Fruit fly (Drosophila melanogaster) whole organism, wandering third instar larva: ENCODE results near the gene CG32071.

Source experiments
- Abd-B ChIP-seq: fragments of >200 bp; optimal IDR thresholded peaks from 2 replicates; lab custom pipeline; 2017; ENCODE audit warnings: missing biosample characterization, missing genetic modification characterization
- CG32264 ChIP-seq: fragments of 200-800 bp; sonication (Bioruptor generic); optimal IDR thresholded peaks from 2 replicates; lab custom pipeline; 2016; ENCODE audit warnings: missing biosample characterization, missing genetic modification characterization
- CG9705 ChIP-seq: fragments of 200-800 bp; sonication (Bioruptor generic); optimal IDR thresholded peaks from 2 replicates; lab custom pipeline; 2018; ENCODE audit warnings: missing biosample characterization, mild to moderate bottlenecking, missing genetic modification characterization
- CrebA ChIP-seq: fragments of 200-800 bp; sonication (Bioruptor generic); optimal IDR thresholded peaks from 2 replicates; lab custom pipeline; 2016; ENCODE audit warnings: missing biosample characterization, mild to moderate bottlenecking, missing genetic modification characterization, borderline replicate concordance
- Dfd ChIP-seq: fragments of >200 bp; optimal IDR thresholded peaks from 2 replicates; lab custom pipeline; 2017; ENCODE audit warnings: missing biosample characterization, missing genetic modification characterization
- Dif ChIP-seq: fragments of 200-275, 200-300 bp; sonication (Bioruptor generic); optimal IDR thresholded peaks from 2 replicates; lab custom pipeline; 2018; ENCODE audit warnings: missing biosample characterization, missing genetic modification characterization; ENCODE audit not compliant: partially characterized antibody
- GATAd ChIP-seq: sonication (Bioruptor generic); optimal IDR thresholded peaks from 2 replicates; lab custom pipeline; 2016; ENCODE audit warnings: missing biosample characterization, missing genetic modification characterization
- HLH106 ChIP-seq: fragments of 200-800 bp; optimal IDR thresholded peaks from 3 replicates; lab custom pipeline; 2019; ENCODE audit warnings: missing biosample characterization, mild to moderate bottlenecking, missing genetic modification characterization, moderate library complexity
- Hnf4 ChIP-seq: fragments of 200-800 bp; sonication (Bioruptor generic); optimal IDR thresholded peaks from 2 replicates; lab custom pipeline; 2016; ENCODE audit warnings: missing biosample characterization, mild to moderate bottlenecking, missing genetic modification characterization
- Hr78 ChIP-seq: fragments of >200 bp; optimal IDR thresholded peaks from 2 replicates; lab custom pipeline; 2017; ENCODE audit warnings: missing biosample characterization, missing genetic modification characterization
- Hr83 ChIP-seq: fragments of 200-300 bp; sonication (Bioruptor generic); optimal IDR thresholded peaks from 2 replicates; lab custom pipeline; 2016; ENCODE audit warnings: missing biosample characterization, mild to moderate bottlenecking, missing genetic modification characterization, moderate library complexity; ENCODE audit not compliant: poor library complexity, severe bottlenecking
- Jra ChIP-seq: sonication (Bioruptor generic); optimal IDR thresholded peaks from 2 replicates; lab custom pipeline; 2016; ENCODE audit warnings: missing biosample characterization, missing genetic modification characterization
- Mio ChIP-seq: sonication (Bioruptor generic); optimal IDR thresholded peaks from 2 replicates; lab custom pipeline; 2016; ENCODE audit warnings: missing biosample characterization, missing genetic modification characterization
- Myc ChIP-seq: fragments of >200 bp; optimal IDR thresholded peaks from 2 replicates; lab custom pipeline; 2017
- N ChIP-seq: fragments of >200 bp; optimal IDR thresholded peaks from 2 replicates; lab custom pipeline; 2018; ENCODE audit warnings: missing biosample characterization, missing external identifiers, missing genetic modification characterization
- OdsH ChIP-seq: fragments of 200-800 bp; sonication (Bioruptor generic); optimal IDR thresholded peaks from 2 replicates; lab custom pipeline; 2016; ENCODE audit warnings: missing biosample characterization, mild to moderate bottlenecking, missing genetic modification characterization
- Rel ChIP-seq, 2 experiments: fragments of 200-800 bp; sonication (Bioruptor generic) in 1 of 2; optimal IDR thresholded peaks; 2 replicates in 1 of 2; 3 replicates in 1 of 2; lab custom pipeline; 2016 to 2019; ENCODE audit warnings: mild to moderate bottlenecking in 2 of 2, missing biosample characterization in 2 of 2, missing genetic modification characterization in 2 of 2, moderate library complexity in 1 of 2
- Sp1 ChIP-seq: fragments of 200-800 bp; sonication (Bioruptor generic); optimal IDR thresholded peaks from 3 replicates; lab custom pipeline; 2019; ENCODE audit warnings: missing biosample characterization, mild to moderate bottlenecking, missing genetic modification characterization, moderate library complexity
- Vsx2 ChIP-seq: fragments of 200-300, 225-300 bp; sonication (Bioruptor generic); optimal IDR thresholded peaks from 2 replicates; lab custom pipeline; 2018; ENCODE audit warnings: missing biosample characterization, missing genetic modification characterization; ENCODE audit not compliant: partially characterized antibody
- br ChIP-seq: fragments of 200-800 bp; sonication (Bioruptor generic); optimal IDR thresholded peaks from 2 replicates; lab custom pipeline; 2016; ENCODE audit warnings: missing biosample characterization, missing genetic modification characterization
- brk ChIP-seq: fragments of 200-800 bp; sonication (Bioruptor generic); optimal IDR thresholded peaks from 2 replicates; lab custom pipeline; 2016; ENCODE audit warnings: missing biosample characterization, mild to moderate bottlenecking, missing genetic modification characterization
- dl ChIP-seq, 2 experiments: fragments of 175-275, 200-275 bp in 1 of 2; fragments of 200-275 bp in 1 of 2; sonication (Bioruptor generic); optimal IDR thresholded peaks; lab custom pipeline; 2018; ENCODE audit warnings: mild to moderate bottlenecking in 2 of 2, missing biosample characterization in 2 of 2, missing genetic modification characterization in 2 of 2, moderate library complexity in 2 of 2; ENCODE audit not compliant: partially characterized antibody in 2 of 2, insufficient read depth in 1 of 2
- dmrt93B ChIP-seq: fragments of 200-800 bp; sonication (Bioruptor generic); optimal IDR thresholded peaks from 2 replicates; lab custom pipeline; 2018; ENCODE audit warnings: missing biosample characterization, mild to moderate bottlenecking, missing genetic modification characterization
- dsf ChIP-seq: sonication (Bioruptor generic); optimal IDR thresholded peaks from 2 replicates; lab custom pipeline; 2016; ENCODE audit warnings: missing biosample characterization, missing genetic modification characterization, borderline replicate concordance
- ey ChIP-seq: fragments of 200-800 bp; sonication (Bioruptor generic); optimal IDR thresholded peaks from 2 replicates; lab custom pipeline; 2016; ENCODE audit warnings: missing biosample characterization, missing genetic modification characterization
- foxo ChIP-seq, 2 experiments: fragments of 200-800 bp; sonication (Bioruptor generic); optimal IDR thresholded peaks; 2 replicates in 1 of 2; 3 replicates in 1 of 2; lab custom pipeline; 2016 to 2017; ENCODE audit warnings: missing biosample characterization in 2 of 2, missing genetic modification characterization in 2 of 2
- fru ChIP-seq: fragments of 200-800 bp; sonication (Bioruptor generic); optimal IDR thresholded peaks from 3 replicates; lab custom pipeline; 2016; ENCODE audit warnings: missing biosample characterization, mild to moderate bottlenecking, missing genetic modification characterization
- h ChIP-seq: fragments of 200-800 bp; sonication (Bioruptor generic); optimal IDR thresholded peaks from 3 replicates; lab custom pipeline; 2016; ENCODE audit warnings: missing biosample characterization, mild to moderate bottlenecking, missing genetic modification characterization
- jim ChIP-seq: fragments of 175-275, 200-325 bp; sonication (Bioruptor generic); optimal IDR thresholded peaks from 2 replicates; lab custom pipeline; 2016; ENCODE audit warnings: missing biosample characterization, mild to moderate bottlenecking, missing genetic modification characterization
- lola ChIP-seq: fragments of >200 bp; optimal IDR thresholded peaks from 2 replicates; lab custom pipeline; 2017; ENCODE audit warnings: missing biosample characterization, missing genetic modification characterization
- pan ChIP-seq: fragments of >200 bp; optimal IDR thresholded peaks from 2 replicates; lab custom pipeline; 2017
- psq ChIP-seq: fragments of 200-800 bp; sonication (Bioruptor generic); optimal IDR thresholded peaks from 3 replicates; lab custom pipeline; 2017; ENCODE audit warnings: missing biosample characterization, mild to moderate bottlenecking, missing genetic modification characterization, moderate library complexity
- rgr ChIP-seq: fragments of 200-800 bp; sonication (Bioruptor generic); optimal IDR thresholded peaks from 3 replicates; lab custom pipeline; 2016; ENCODE audit warnings: missing biosample characterization, mild to moderate bottlenecking, missing genetic modification characterization
- sage ChIP-seq: fragments of 200-800 bp; sonication (Bioruptor generic); optimal IDR thresholded peaks from 2 replicates; lab custom pipeline; 2016; ENCODE audit warnings: missing biosample characterization, mild to moderate bottlenecking, missing genetic modification characterization
- sv ChIP-seq: fragments of 200-800 bp; sonication (Bioruptor generic); optimal IDR thresholded peaks from 3 replicates; lab custom pipeline; 2016; ENCODE audit warnings: missing biosample characterization, missing genetic modification characterization
- tai ChIP-seq: sonication (Bioruptor generic); optimal IDR thresholded peaks from 2 replicates; lab custom pipeline; 2016; ENCODE audit warnings: missing biosample characterization, missing genetic modification characterization
- usp ChIP-seq: fragments of >200 bp; optimal IDR thresholded peaks from 2 replicates; lab custom pipeline; 2017; ENCODE audit warnings: missing biosample characterization, missing genetic modification characterization
- woc ChIP-seq: sonication (Bioruptor generic); optimal IDR thresholded peaks from 2 replicates; lab custom pipeline; 2016; ENCODE audit warnings: missing biosample characterization, mild to moderate bottlenecking, missing genetic modification characterization

Gene CG32071

DNA sequence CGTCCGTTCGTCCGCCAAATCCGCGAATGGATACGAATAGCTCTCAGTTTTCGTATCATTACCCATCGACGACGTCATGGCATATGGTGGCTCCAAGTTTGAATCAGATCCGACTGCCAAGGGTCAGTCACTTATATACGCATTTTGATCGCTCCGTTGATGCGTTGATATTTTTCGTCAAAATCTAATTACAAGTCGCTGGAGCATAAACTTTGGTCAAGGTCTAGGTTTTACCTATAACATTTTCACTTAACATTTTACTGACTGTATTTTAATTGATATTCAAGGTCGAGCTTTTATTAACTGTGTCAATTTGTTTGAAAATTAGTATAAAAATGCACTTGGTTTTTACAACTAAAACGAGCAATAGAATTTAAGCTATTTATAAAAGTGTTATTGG lies 2.1 kb downstream of the CG32071 start, which contains the start of gene Elo68beta:
Elo68beta (minus strand) TSS at position 101 of the 400 bp plus-strand sequence.
- TF ChIP-seq HLH106 (tag; lab: Kevin White, UChicago) (no peak), tai (GFP tag; lab: Kevin White, UChicago) (no peak), psq (GFP tag; lab: Kevin White, UChicago) (no peak), Myc (lab: Kevin White, UChicago) (no peak), foxo (GFP tag; optimal IDR thresholded peaks at IDR 0.05; lab: Kevin White, UChicago) (no peak), Jra (GFP tag; lab: Kevin White, UChicago) (no peak)

DNA sequence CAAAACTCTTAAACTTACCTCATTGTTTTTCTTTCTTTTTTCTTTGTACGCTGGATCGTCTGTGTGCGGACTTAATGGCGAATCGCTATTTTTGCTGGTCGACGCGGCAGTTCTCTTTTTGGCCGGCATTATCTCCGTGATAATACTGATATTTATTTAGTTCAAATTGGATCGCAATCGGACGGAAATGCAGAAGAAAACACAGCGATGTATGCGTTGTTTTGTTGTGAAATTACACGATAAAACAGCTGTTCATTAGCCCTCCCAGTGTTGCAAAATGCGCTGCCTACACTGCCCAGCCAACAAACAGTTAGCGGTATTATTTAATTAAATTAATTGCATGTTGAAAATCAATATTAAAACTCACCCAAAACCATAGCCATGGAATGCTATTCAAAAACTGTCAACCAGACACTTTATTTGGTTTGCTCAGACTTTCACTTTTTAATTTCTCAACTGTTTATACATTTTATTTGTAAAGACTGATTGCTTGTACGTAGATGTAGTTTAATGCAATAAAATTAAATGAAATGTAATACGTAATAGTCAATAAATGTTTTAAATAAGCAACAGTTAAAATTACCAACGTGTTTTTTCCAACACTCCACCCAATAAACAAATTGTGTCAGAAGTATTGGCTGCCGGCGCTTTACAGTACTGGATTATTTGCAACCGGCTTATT lies 5.5 kb downstream of the CG32071 start, which contains the start of the genes Irbp18 and APP-BP1:
Irbp18 (minus strand) TSS at position 205 of the 682 bp plus-strand sequence.
APP-BP1 (plus strand) TSS at position 431 of the 682 bp plus-strand sequence.
- TF ChIP-seq jim (GFP tag; lab: Kevin White, UChicago) (no peak), lola (GFP tag; lab: Kevin White, UChicago) (no peak), Dfd (GFP tag; lab: Kevin White, UChicago) (no peak), tai (GFP tag; lab: Kevin White, UChicago) (peak; percentile 93), Dif (no peak), woc (GFP tag; lab: Kevin White, UChicago) (peak; percentile 89), OdsH (GFP tag; lab: Kevin White, UChicago) (peak; percentile 94), Sp1 (peak; percentile 93), sv (GFP tag; lab: Kevin White, UChicago) (peak; percentile 97), rgr (GFP tag; lab: Kevin White, UChicago) (peak; percentile 95), brk (GFP tag; lab: Kevin White, UChicago) (peak; percentile 88), sage (peak; percentile 87), N (no peak), CrebA (GFP tag; lab: Kevin White, UChicago) (no peak), dmrt93B (peak; percentile 86), Myc (lab: Kevin White, UChicago) (peak; percentile 47), Vsx2 (GFP tag; lab: Kevin White, UChicago) (no peak), Hnf4 (GFP tag; lab: Kevin White, UChicago) (peak; percentile 92), dl (GFP tag; optimal IDR thresholded peaks at IDR 0.05; lab: Kevin White, UChicago; ENCODE audit: insufficient read depth in 1 of 2, partially characterized antibody in 2 of 2) (no peak), psq (GFP tag; lab: Kevin White, UChicago) (peak; percentile 91), pan (lab: Kevin White, UChicago) (no peak), ey (GFP tag; lab: Kevin White, UChicago) (peak; percentile 95), h (GFP tag; lab: Kevin White, UChicago) (peak; percentile 96), Jra (GFP tag; lab: Kevin White, UChicago) (peak; percentile 93), Hr83 (GFP tag; lab: Kevin White, UChicago) (peak; percentile 82), Mio (GFP tag; lab: Kevin White, UChicago) (peak; percentile 39), Rel (GFP tag; optimal IDR thresholded peaks at IDR 0.05; lab: Kevin White, UChicago) (peak; percentile 70), Rel (tag; optimal IDR thresholded peaks at IDR 0.05; lab: Kevin White, UChicago) (peak; percentile 71), fru (GFP tag; lab: Kevin White, UChicago) (peak; percentile 96), Abd-B (GFP tag; lab: Kevin White, UChicago) (no peak), GATAd (GFP tag; lab: Kevin White, UChicago) (peak; percentile 81), CG9705 (GFP tag; lab: Kevin White, UChicago) (peak; percentile 85), Hr78 (GFP tag; lab: Kevin White, UChicago) (no peak), foxo (GFP tag; optimal IDR thresholded peaks at IDR 0.05; lab: Kevin White, UChicago) (peak; percentile 79 to 96), br (GFP tag; lab: Kevin White, UChicago) (peak; percentile 95), dsf (GFP tag; lab: Kevin White, UChicago) (peak; percentile 80), usp (GFP tag; lab: Kevin White, UChicago) (no peak), HLH106 (tag; lab: Kevin White, UChicago) (peak; percentile 92), CG32264 (GFP tag; lab: Kevin White, UChicago) (peak; percentile 88)
